Worm (Caenorhabditis elegans) whole organism, L4 larva: ENCODE data around the gene F35C11.2.

Experiments
- D1046.2 ChIP-seq: fragments of 200-800 bp; sonication (Bioruptor generic); IDR thresholded peaks from 2 replicates; pipeline ENCODE4 v1.3.6; 2022; ENCODE audit warnings: missing genetic modification characterization, missing compliant biosample characterization
- F10B5.3 ChIP-seq: sonication (generic microtip); optimal IDR thresholded peaks from 2 replicates; lab custom pipeline; 2016; ENCODE audit warnings: mild to moderate bottlenecking, missing genetic modification characterization, missing compliant biosample characterization
- F26F4.8 ChIP-seq: fragments of 200-800 bp; sonication (Bioruptor generic); conservative IDR thresholded peaks from 2 replicates; pipeline ENCODE4 v1.3.6; 2022; ENCODE audit warnings: missing genetic modification characterization, missing compliant biosample characterization
- F37D6.2 ChIP-seq: sonication (generic microtip); optimal IDR thresholded peaks from 2 replicates; lab custom pipeline; 2016; ENCODE audit warnings: mild to moderate bottlenecking, missing genetic modification characterization, missing compliant biosample characterization
- F44E2.7 ChIP-seq: fragments of 200-800 bp; sonication (Bioruptor generic); IDR thresholded peaks from 2 replicates; pipeline ENCODE4 v2.1.2; 2022; ENCODE audit warnings: missing genetic modification characterization, missing compliant biosample characterization
- F49E8.2 ChIP-seq: sonication (generic microtip); optimal IDR thresholded peaks from 2 replicates; lab custom pipeline; 2016; ENCODE audit warnings: missing compliant biosample characterization, mild to moderate bottlenecking, missing genetic modification characterization, borderline replicate concordance
- T20F7.1 ChIP-seq: fragments of 200-800 bp; sonication (Bioruptor generic); optimal IDR thresholded peaks from 2 replicates; lab custom pipeline; 2018; ENCODE audit warnings: mild to moderate bottlenecking, missing genetic modification characterization, missing compliant biosample characterization
- Y105C5A.15 ChIP-seq: fragments of 200-800 bp; sonication (Bioruptor generic); IDR thresholded peaks from 2 replicates; pipeline ENCODE4 v1.3.6; 2022; ENCODE audit warnings: missing genetic modification characterization, missing compliant biosample characterization
- Y5F2A.4 ChIP-seq: fragments of 200-800 bp; sonication (Bioruptor generic); optimal IDR thresholded peaks from 2 replicates; lab custom pipeline; 2018; ENCODE audit warnings: mild to moderate bottlenecking, missing genetic modification characterization, missing compliant biosample characterization
- aha-1 ChIP-seq: fragments of 150-350 bp; peaks from one replicate; lab custom pipeline; 2014; ENCODE audit warnings: missing biosample characterization, missing genetic modification characterization
- ama-1 ChIP-seq: fragments of 150-350 bp; optimal IDR thresholded peaks from 2 replicates; lab custom pipeline; 2014; ENCODE audit warnings: inconsistent platforms, mixed read lengths
- attf-4 ChIP-seq: sonication (generic microtip); optimal IDR thresholded peaks from 3 replicates; lab custom pipeline; 2017; ENCODE audit warnings: missing biosample characterization, missing genetic modification characterization
- ceh-82 ChIP-seq: sonication (generic microtip); optimal IDR thresholded peaks from 2 replicates; lab custom pipeline; 2017; ENCODE audit warnings: missing biosample characterization, missing genetic modification characterization
- ces-1 ChIP-seq: fragments of 150-350 bp; sonication (generic microtip); optimal IDR thresholded peaks from 4 replicates; lab custom pipeline; 2014; ENCODE audit warnings: missing biosample characterization, missing genetic modification reagents, missing genetic modification characterization
- cey-2 ChIP-seq: sonication (generic microtip); optimal IDR thresholded peaks from 3 replicates; lab custom pipeline; 2017; ENCODE audit warnings: missing genetic modification characterization, mild to moderate bottlenecking, missing compliant biosample characterization, antibody characterized with exemption, borderline replicate concordance; ENCODE audit not compliant: insufficient read depth
- ctbp-1 ChIP-seq: fragments of 200-800 bp; sonication (Bioruptor generic); IDR thresholded peaks from 2 replicates; pipeline ENCODE4 v1.3.6; 2022; ENCODE audit warnings: missing genetic modification reagents, missing genetic modification characterization, missing compliant biosample characterization
- daf-12 ChIP-seq: fragments of 150-350 bp; optimal IDR thresholded peaks from 2 replicates; lab custom pipeline; 2014; ENCODE audit warnings: missing biosample characterization, missing genetic modification reagents, missing genetic modification characterization
- daf-19 ChIP-seq: fragments of 200-800 bp; sonication (Bioruptor generic); conservative IDR thresholded peaks from 2 replicates; pipeline ENCODE4 v1.3.6; 2022; ENCODE audit warnings: missing genetic modification characterization, missing compliant biosample characterization
- dpl-1 ChIP-seq: fragments of 150-350 bp; optimal IDR thresholded peaks from 2 replicates; lab custom pipeline; 2014; ENCODE audit warnings: missing biosample characterization, missing genetic modification reagents, missing genetic modification characterization
- egl-27 ChIP-seq: sonication (generic microtip); optimal IDR thresholded peaks from 3 replicates; lab custom pipeline; 2017; ENCODE audit warnings: missing biosample characterization, missing genetic modification reagents, missing genetic modification characterization
- fkh-10 ChIP-seq: fragments of 150-350 bp; optimal IDR thresholded peaks from 2 replicates; lab custom pipeline; 2014; ENCODE audit warnings: missing biosample characterization, missing genetic modification reagents, missing genetic modification characterization
- fos-1 ChIP-seq: fragments of 150-350 bp; optimal IDR thresholded peaks from 2 replicates; lab custom pipeline; 2014; ENCODE audit warnings: missing biosample characterization, missing genetic modification characterization
- gei-8 ChIP-seq: fragments of 200-800 bp; sonication (Bioruptor generic); optimal IDR thresholded peaks from 2 replicates; lab custom pipeline; 2018; ENCODE audit warnings: mild to moderate bottlenecking, missing genetic modification characterization, missing compliant biosample characterization
- hlh-30 ChIP-seq: sonication (generic microtip); optimal IDR thresholded peaks from 2 replicates; lab custom pipeline; 2017; ENCODE audit warnings: antibody characterized with exemption, mild to moderate bottlenecking, missing genetic modification characterization, missing compliant biosample characterization; ENCODE audit not compliant: insufficient read depth
- hmg-1.1 ChIP-seq: fragments of 200-800 bp; sonication (Bioruptor generic); IDR thresholded peaks from 2 replicates; pipeline ENCODE4 v1.3.6; 2022; ENCODE audit warnings: missing genetic modification reagents, missing genetic modification characterization, missing compliant biosample characterization
- jun-1 ChIP-seq: fragments of 150-350 bp; optimal IDR thresholded peaks from 2 replicates; lab custom pipeline; 2014; ENCODE audit warnings: missing biosample characterization, missing genetic modification reagents, missing genetic modification characterization
- lin-1 ChIP-seq: fragments of 200-800 bp; sonication (Bioruptor generic); IDR thresholded peaks from 2 replicates; pipeline ENCODE4 v1.3.6; 2022; ENCODE audit warnings: missing genetic modification reagents, missing genetic modification characterization, missing compliant biosample characterization
- lin-13 ChIP-seq: fragments of 150-350 bp; optimal IDR thresholded peaks from 2 replicates; lab custom pipeline; 2014; ENCODE audit warnings: missing biosample characterization, missing genetic modification reagents, missing genetic modification characterization
- mdl-1 ChIP-seq, 2 experiments: fragments of 150-350 bp in 1 of 2; sonication (generic microtip) in 1 of 2; optimal IDR thresholded peaks; 2 replicates each; lab custom pipeline; 2014 to 2017; ENCODE audit warnings: missing biosample characterization in 2 of 2, missing genetic modification characterization in 2 of 2
- mdt-29 ChIP-seq: fragments of 200-800 bp; sonication (Bioruptor generic); IDR thresholded peaks from 2 replicates; pipeline ENCODE4 v1.3.6; 2022; ENCODE audit warnings: missing genetic modification reagents, missing genetic modification characterization, missing compliant biosample characterization
- mxl-3 ChIP-seq: fragments of 200-800 bp; sonication (Bioruptor generic); optimal IDR thresholded peaks from 2 replicates; lab custom pipeline; 2018; ENCODE audit warnings: mild to moderate bottlenecking, missing genetic modification characterization, missing compliant biosample characterization
- nhr-102 ChIP-seq: sonication (generic microtip); optimal IDR thresholded peaks from 2 replicates; lab custom pipeline; 2016; ENCODE audit warnings: mild to moderate bottlenecking, missing genetic modification characterization, moderate library complexity, missing compliant biosample characterization
- nhr-11 ChIP-seq: fragments of 150-350 bp; optimal IDR thresholded peaks from 2 replicates; lab custom pipeline; 2014; ENCODE audit warnings: missing biosample characterization, missing genetic modification characterization
- nhr-111 ChIP-seq: fragments of 200-800 bp; sonication (Bioruptor generic); optimal IDR thresholded peaks from 2 replicates; lab custom pipeline; 2018; ENCODE audit warnings: mild to moderate bottlenecking, missing genetic modification characterization, missing compliant biosample characterization
- nhr-25 ChIP-seq: sonication (generic microtip); optimal IDR thresholded peaks from 2 replicates; lab custom pipeline; 2017; ENCODE audit warnings: missing genetic modification characterization, mild to moderate bottlenecking, missing compliant biosample characterization, antibody characterized with exemption, moderate library complexity, borderline replicate concordance; ENCODE audit not compliant: insufficient read depth
- nhr-42 ChIP-seq: fragments of 200-800 bp; sonication (Bioruptor generic); IDR thresholded peaks from 2 replicates; pipeline ENCODE4 v1.3.6; 2022; ENCODE audit warnings: missing genetic modification characterization, missing compliant biosample characterization
- nhr-48 ChIP-seq: sonication (generic microtip); optimal IDR thresholded peaks from 2 replicates; lab custom pipeline; 2016; ENCODE audit warnings: mild to moderate bottlenecking, missing genetic modification characterization, missing compliant biosample characterization
- nhr-6 ChIP-seq: fragments of 150-350 bp; optimal IDR thresholded peaks from 2 replicates; lab custom pipeline; 2014; ENCODE audit warnings: missing biosample characterization, missing genetic modification characterization
- nhr-76 ChIP-seq: fragments of 150-350 bp; optimal IDR thresholded peaks from 2 replicates; lab custom pipeline; 2014; ENCODE audit warnings: missing biosample characterization, missing genetic modification characterization
- nhr-77 ChIP-seq: fragments of 150-350 bp; optimal IDR thresholded peaks from 2 replicates; lab custom pipeline; 2014; ENCODE audit warnings: missing biosample characterization, missing genetic modification characterization
- pha-4 ChIP-seq, 2 experiments: fragments of 150-350 bp in 1 of 2; fragments of 200-800 bp in 1 of 2; sonication (Bioruptor generic) in 1 of 2; IDR thresholded peaks in 1 of 2; optimal IDR thresholded peaks in 1 of 2; 2 replicates each; pipeline versions ENCODE4 v1.3.6 to Lab custom; 2014 to 2022; ENCODE audit warnings: missing genetic modification characterization in 2 of 2, missing genetic modification reagents in 2 of 2, missing biosample characterization in 1 of 2, missing compliant biosample characterization in 1 of 2
- rbr-2 ChIP-seq: sonication (generic microtip); optimal IDR thresholded peaks from 2 replicates; lab custom pipeline; 2016; ENCODE audit warnings: missing genotype, missing genetic modification characterization, missing compliant biosample characterization
- saeg-2 ChIP-seq: fragments of 200-800 bp; sonication (Bioruptor generic); IDR thresholded peaks from 2 replicates; pipeline ENCODE4 v1.3.6; 2022; ENCODE audit warnings: missing genetic modification reagents, missing genetic modification characterization, missing compliant biosample characterization
- snpc-4 ChIP-seq: fragments of 150-350 bp; optimal IDR thresholded peaks from 2 replicates; lab custom pipeline; 2014; ENCODE audit warnings: missing biosample characterization, missing genetic modification characterization
- spr-1 ChIP-seq: sonication (generic microtip); optimal IDR thresholded peaks from 2 replicates; lab custom pipeline; 2016; ENCODE audit warnings: mild to moderate bottlenecking, missing genetic modification characterization, missing compliant biosample characterization
- spr-3 ChIP-seq: fragments of 200-800 bp; sonication (Bioruptor generic); optimal IDR thresholded peaks from 2 replicates; lab custom pipeline; 2018; ENCODE audit warnings: mild to moderate bottlenecking, missing genetic modification characterization, missing compliant biosample characterization
- unc-62 ChIP-seq, 3 experiments: fragments of 150-350 bp in 1 of 3; sonication (generic microtip); optimal IDR thresholded peaks in 2 of 3; peaks in 1 of 3; 1 replicate in 1 of 3; 2 replicates in 2 of 3; lab custom pipeline; 2014 to 2017; ENCODE audit warnings: missing biosample characterization in 3 of 3, missing genetic modification characterization in 3 of 3, missing genetic modification reagents in 3 of 3, missing genotype in 1 of 3
- vab-7 ChIP-seq: fragments of 200-800 bp; sonication (Bioruptor generic); IDR thresholded peaks from 2 replicates; pipeline ENCODE4 v1.3.6; 2022; ENCODE audit warnings: missing genetic modification reagents, missing genetic modification characterization, missing compliant biosample characterization
- zag-1 ChIP-seq: fragments of 150-350 bp; optimal IDR thresholded peaks from 2 replicates; lab custom pipeline; 2014; ENCODE audit warnings: missing biosample characterization, missing genetic modification characterization
- zfp-2 ChIP-seq: sonication (generic microtip); optimal IDR thresholded peaks from 2 replicates; lab custom pipeline; 2016; ENCODE audit warnings: mild to moderate bottlenecking, missing genetic modification characterization, missing compliant biosample characterization
- zfp-3 ChIP-seq: fragments of 200-800 bp; sonication (Bioruptor generic); conservative IDR thresholded peaks from 2 replicates; pipeline ENCODE4 v1.3.6; 2022; ENCODE audit warnings: missing genetic modification reagents, missing genetic modification characterization, missing compliant biosample characterization
- ztf-11 ChIP-seq: fragments of 150-350 bp; optimal IDR thresholded peaks from 2 replicates; lab custom pipeline; 2014; ENCODE audit warnings: missing biosample characterization, missing genetic modification characterization

The F35C11.2 gene

DNA sequence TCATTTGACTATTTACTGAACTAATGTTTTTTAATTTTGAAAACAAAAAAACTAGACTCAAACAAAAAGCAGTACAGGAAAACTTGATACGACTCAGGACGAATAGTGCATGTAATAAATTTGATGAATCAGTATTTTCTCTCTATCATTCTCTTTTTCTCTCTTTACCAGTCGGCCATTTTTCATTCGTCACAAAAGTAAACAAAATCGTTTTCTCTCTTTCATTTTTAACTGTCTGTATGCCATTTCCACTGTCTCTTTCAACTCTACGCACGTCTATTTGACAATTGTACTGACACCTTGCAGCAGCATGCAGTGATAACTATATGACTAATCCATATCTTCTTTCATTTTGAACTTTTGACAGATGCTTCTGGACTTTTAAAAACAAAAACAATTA, at the start of gene F35C11.2, which contains the start of gene F35C11.4:
Gene F35C11.2, minus strand, starts transcription at position 90 of the 400 bp plus-strand sequence.
Gene F35C11.4, plus strand, starts transcription at position 260 of the 400 bp plus-strand sequence.
- no peak for TF ChIP-seq mdt-29 (GFP tag; lab: Robert Waterston, UW)
- TF ChIP-seq nhr-102 (tag; lab: Kevin White, UChicago): no peak
- TF ChIP-seq attf-4 (tag; lab: Kevin White, UChicago): no peak
- TF ChIP-seq ama-1: no peak
- TF ChIP-seq zfp-2 (tag; lab: Kevin White, UChicago): no peak
- TF ChIP-seq gei-8: no peak
- no peak for TF ChIP-seq dpl-1
- TF ChIP-seq vab-7 (GFP tag; lab: Robert Waterston, UW): no peak
- TF ChIP-seq F44E2.7 (GFP tag; lab: Robert Waterston, UW): no peak
- no peak for TF ChIP-seq F49E8.2 (tag; lab: Kevin White, UChicago)
- TF ChIP-seq fos-1 (tag; lab: Kevin White, UChicago): no peak
- no peak for TF ChIP-seq D1046.2
- TF ChIP-seq Y105C5A.15 (GFP tag; lab: Robert Waterston, UW): no peak
- no peak for TF ChIP-seq hlh-30 (tag; lab: Kevin White, UChicago)
- no peak for TF ChIP-seq hmg-1.1 (GFP tag; lab: Robert Waterston, UW)
- TF ChIP-seq F37D6.2 (tag; lab: Kevin White, UChicago): no peak
- TF ChIP-seq spr-3 (GFP tag; lab: Kevin White, UChicago): no peak
- TF ChIP-seq nhr-76 (tag; lab: Kevin White, UChicago): no peak
- TF ChIP-seq nhr-6 (tag; lab: Kevin White, UChicago): no peak
- no peak for TF ChIP-seq Y5F2A.4 (GFP tag; lab: Kevin White, UChicago)
- TF ChIP-seq zfp-3 (GFP tag; lab: Robert Waterston, UW): no peak
- no peak for TF ChIP-seq ztf-11 (tag; lab: Kevin White, UChicago)
- no peak for TF ChIP-seq saeg-2 (GFP tag; lab: Robert Waterston, UW)
- TF ChIP-seq daf-19: no peak
- TF ChIP-seq T20F7.1 (GFP tag; lab: Kevin White, UChicago): peak; percentile 16
- no peak for TF ChIP-seq jun-1
- no peak for TF ChIP-seq lin-1 (GFP tag; lab: Robert Waterston, UW)
- no peak for TF ChIP-seq pha-4 (GFP tag; IDR thresholded peaks at IDR 0.05; lab: Robert Waterston, UW)
- TF ChIP-seq pha-4 (tag; optimal IDR thresholded peaks at IDR 0.05; lab: Kevin White, UChicago): peak; percentile 25
- TF ChIP-seq fkh-10 (GFP tag; lab: Kevin White, UChicago): no peak
- no peak for TF ChIP-seq nhr-25
- no peak for TF ChIP-seq snpc-4 (tag; lab: Kevin White, UChicago)
- no peak for TF ChIP-seq nhr-77
- TF ChIP-seq spr-1: no peak
- no peak for TF ChIP-seq cey-2 (tag; lab: Kevin White, UChicago)
- TF ChIP-seq aha-1 (tag; lab: Kevin White, UChicago): peak; percentile 25
- TF ChIP-seq ces-1 (GFP tag; lab: Kevin White, UChicago): no peak
- peak; percentile 31 for TF ChIP-seq nhr-48 (tag; lab: Kevin White, UChicago)
- TF ChIP-seq nhr-42: no peak
- no peak for TF ChIP-seq ctbp-1 (GFP tag; lab: Robert Waterston, UW)
- no peak for TF ChIP-seq nhr-11
- no peak for TF ChIP-seq mdl-1 (tag; optimal IDR thresholded peaks at IDR 0.05; lab: Kevin White, UChicago)
- no peak for TF ChIP-seq unc-62 (GFP tag; optimal IDR thresholded peaks at IDR 0.05 in 1 of 2; lab: Kevin White, UChicago)
- no peak for TF ChIP-seq unc-62 (tag; optimal IDR thresholded peaks at IDR 0.05; lab: Kevin White, UChicago)
- no peak for TF ChIP-seq ceh-82 (tag; lab: Kevin White, UChicago)
- TF ChIP-seq mxl-3 (GFP tag; lab: Kevin White, UChicago): no peak
- no peak for TF ChIP-seq F10B5.3 (tag; lab: Kevin White, UChicago)
- no peak for TF ChIP-seq rbr-2 (tag; lab: Kevin White, UChicago)
- no peak for TF ChIP-seq egl-27
- TF ChIP-seq daf-12 (tag; lab: Kevin White, UChicago): no peak
- no peak for TF ChIP-seq nhr-111 (GFP tag; lab: Kevin White, UChicago)
- no peak for TF ChIP-seq F26F4.8 (GFP tag; lab: Robert Waterston, UW)
- TF ChIP-seq lin-13 (GFP tag; lab: Kevin White, UChicago): no peak
- TF ChIP-seq zag-1 (tag; lab: Kevin White, UChicago): no peak
